Fruit fly (Drosophila melanogaster) S2 (cell line): ENCODE results near the gene Lip2.

Experiments
- CG8478 ChIP-seq: fragments of >200 bp; optimal IDR thresholded peaks from 2 replicates; lab custom pipeline; 2018
- CTCF ChIP-seq, 2 experiments: fragments of >200 bp; optimal IDR thresholded peaks; 2 replicates each; lab custom pipeline; 2018

Lip2 gene

DNA sequence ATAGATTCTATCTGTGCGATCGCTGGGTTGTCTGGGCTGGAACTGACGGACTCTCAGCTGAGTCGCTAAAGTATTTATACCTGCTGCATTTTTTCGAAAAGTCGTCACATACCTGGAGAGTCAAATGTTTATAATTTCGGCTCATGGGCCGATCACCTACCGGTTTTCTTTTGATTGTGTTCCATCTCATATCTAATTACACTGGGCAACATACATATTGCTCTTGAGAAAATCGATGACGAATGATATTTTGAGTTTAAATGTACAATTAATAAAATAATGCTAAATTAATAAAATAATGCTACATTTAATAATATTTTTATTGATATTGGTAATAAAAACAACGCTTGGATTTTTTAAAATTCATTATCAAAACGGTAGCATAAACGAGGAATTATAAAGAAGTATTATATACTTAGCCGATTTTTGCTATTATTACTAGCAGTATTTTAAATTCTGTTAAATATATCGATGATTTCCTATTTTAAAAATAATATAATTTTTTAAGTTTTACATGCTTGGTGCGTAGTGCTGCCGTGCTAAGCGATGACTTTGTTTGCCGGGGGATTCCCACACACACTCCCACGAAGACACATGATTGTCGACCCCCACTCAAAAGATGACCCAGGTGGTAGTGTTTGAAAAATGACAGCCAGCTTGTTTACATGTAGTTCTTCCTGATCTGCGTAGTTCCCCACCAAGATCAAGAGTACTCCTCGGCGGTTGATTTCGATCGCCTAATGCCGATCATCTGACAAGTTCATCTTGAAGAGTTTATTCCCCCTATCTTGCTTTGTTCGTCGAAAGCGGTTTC, 19.8 kb downstream of the Lip2 start, which contains the start of gene CG7294:
TSS of gene CG7294 (minus strand) at position 51 of the 814 bp plus-strand sequence.
- TF ChIP-seq CG8478 (lab: Kevin White, UChicago), result no peak
- no peak for TF ChIP-seq CTCF (optimal IDR thresholded peaks at IDR 0.05; lab: Kevin White, UChicago)

DNA sequence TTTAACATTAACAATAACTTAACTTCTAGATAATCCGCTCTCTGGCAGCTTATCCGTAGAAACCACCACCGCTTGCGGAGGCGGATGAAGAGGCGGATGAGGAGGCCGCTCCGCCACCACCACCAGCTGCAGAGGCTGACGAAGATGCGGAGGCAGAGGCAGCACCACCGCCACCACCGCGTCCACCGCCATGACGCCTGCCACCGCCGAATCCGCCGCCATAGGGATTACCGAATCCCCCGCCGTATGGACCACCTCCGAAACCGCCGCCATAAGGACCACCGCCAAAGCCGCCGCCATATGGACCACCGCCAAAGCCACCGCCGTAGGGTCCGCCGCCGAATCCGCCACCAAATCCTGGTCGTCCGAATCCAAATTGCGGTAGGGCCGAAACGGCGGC, 20.5 kb downstream of the Lip2 start:
- TF ChIP-seq CG8478 (lab: Kevin White, UChicago) (no peak), CTCF (optimal IDR thresholded peaks at IDR 0.05; lab: Kevin White, UChicago) (no peak)

DNA sequence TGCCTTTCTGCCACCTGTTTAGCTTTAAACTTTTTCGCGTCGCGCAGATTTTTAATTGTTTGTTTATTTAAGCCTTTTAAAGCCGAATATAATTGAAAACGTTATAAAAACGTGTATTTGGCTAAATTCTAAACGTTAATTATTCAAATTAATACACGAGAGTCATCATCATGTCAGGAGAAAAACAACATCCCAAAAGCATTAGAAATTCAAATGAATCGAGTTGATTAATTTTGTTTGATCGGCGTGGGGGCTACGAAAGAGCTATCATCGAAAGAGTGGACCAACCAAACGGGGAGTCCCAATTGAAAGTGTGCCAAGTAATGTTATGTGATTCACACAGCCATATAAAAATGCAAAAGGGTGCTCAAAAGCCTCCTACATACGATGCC, 21.5 kb downstream of the Lip2 start:
- no peak for TF ChIP-seq CTCF (optimal IDR thresholded peaks at IDR 0.05; lab: Kevin White, UChicago)
- no peak for TF ChIP-seq CG8478 (lab: Kevin White, UChicago)

DNA sequence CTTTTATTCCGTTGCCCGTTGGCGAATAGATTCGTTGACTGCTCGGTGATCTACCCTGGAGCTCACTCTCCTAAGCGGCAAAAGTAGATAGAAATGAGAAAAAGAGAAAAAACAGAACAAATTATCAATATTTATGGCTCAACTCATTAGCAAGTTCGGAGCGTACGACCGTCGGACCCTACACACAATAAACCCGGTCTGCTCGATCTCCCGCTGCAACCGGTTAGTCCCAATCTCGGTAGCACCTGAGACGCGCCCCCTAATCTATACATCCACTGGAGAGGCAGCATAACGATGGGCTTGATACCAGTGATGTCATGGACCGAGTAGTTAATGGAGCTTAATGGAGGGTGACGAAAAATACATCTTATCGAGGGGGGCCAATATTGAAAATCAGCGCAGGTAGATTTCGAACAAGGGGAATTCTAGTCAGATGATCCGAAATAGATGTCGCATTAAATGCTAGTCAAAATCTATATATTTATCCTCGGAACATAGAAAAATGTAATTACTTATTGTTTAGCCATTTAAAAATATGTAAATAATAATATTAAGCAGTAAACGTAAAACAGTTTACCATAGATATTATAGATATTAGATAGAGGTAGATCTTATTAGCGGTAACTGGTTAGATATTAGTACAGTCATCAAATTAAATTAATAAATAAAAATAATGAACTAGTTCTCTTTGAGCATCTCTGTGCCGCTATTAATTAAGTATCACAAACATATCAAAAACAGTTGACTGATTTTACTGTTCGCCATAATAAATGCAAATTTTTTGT, 22.1 kb downstream of the Lip2 start, which contains the start of gene CG7296:
TSS of gene CG7296 (minus strand) at position 58 of the 785 bp plus-strand sequence.
- TF ChIP-seq CTCF (optimal IDR thresholded peaks at IDR 0.05; lab: Kevin White, UChicago) (no peak), CG8478 (lab: Kevin White, UChicago) (no peak)

DNA sequence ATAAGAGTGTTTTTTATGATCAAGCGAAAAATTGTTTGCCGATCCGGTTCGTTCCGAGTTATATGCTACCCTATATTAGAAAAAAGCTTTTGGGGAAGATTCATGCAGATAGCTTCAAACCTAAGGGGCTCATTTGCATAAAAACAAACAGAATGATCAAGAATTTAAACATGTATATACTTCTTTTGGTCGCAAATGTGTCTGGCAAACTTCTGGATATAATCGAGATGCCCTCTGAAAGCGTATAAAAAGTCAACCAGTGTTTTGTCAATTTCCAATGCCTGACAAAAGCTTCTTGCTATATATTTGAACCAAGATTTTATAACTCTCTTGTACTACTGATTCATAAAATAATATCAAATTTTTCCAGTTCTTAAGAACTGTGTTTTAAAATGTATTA, 23.6 kb downstream of the Lip2 start:
- TF ChIP-seq CG8478 (lab: Kevin White, UChicago) (no peak), CTCF (optimal IDR thresholded peaks at IDR 0.05; lab: Kevin White, UChicago) (no peak)

DNA sequence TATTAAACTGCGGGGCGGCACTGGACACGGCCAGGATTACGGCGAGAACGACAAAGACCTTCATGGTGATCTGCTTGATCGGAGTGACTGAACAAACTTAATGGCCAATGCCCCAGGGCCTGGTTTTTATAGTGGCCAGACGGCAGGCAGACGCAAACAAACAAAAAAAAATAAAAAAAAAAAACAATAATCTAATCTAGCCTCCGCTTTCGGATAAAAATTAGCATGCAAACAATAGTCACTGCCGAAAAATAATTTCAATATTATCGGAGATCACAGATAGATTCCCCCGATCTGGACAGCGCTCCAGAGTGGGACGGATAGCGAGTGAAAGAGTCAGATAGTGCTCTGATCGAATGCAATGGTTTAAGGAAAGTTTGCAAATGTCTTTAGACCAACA, 24.9 kb downstream of the Lip2 start, which contains the start of gene CG7299:
TSS of gene CG7299 (minus strand) at position 101 of the 400 bp plus-strand sequence.
- TF ChIP-seq CTCF (optimal IDR thresholded peaks at IDR 0.05; lab: Kevin White, UChicago) (no peak), CG8478 (lab: Kevin White, UChicago) (no peak)

DNA sequence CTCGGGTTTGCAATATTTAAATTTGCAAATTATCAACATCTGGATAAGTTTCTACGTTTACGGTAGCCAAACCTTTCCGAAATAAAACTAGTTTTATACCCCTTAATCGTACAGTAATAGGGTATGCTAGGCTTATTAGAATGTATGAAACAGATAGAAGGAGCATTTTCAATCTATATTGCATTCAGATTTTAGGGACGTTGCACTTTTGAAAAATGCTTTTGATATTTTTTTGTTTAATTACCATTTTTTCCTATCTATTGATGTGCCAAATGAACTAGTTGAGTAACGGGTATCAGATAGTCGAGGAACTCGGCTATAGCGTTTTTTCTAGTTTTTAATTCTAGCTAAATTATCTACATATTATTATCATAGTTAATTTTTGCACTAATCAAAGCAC, 26.3 kb downstream of the Lip2 start:
- TF ChIP-seq CG8478 (lab: Kevin White, UChicago) (no peak), CTCF (optimal IDR thresholded peaks at IDR 0.05; lab: Kevin White, UChicago) (no peak)

DNA sequence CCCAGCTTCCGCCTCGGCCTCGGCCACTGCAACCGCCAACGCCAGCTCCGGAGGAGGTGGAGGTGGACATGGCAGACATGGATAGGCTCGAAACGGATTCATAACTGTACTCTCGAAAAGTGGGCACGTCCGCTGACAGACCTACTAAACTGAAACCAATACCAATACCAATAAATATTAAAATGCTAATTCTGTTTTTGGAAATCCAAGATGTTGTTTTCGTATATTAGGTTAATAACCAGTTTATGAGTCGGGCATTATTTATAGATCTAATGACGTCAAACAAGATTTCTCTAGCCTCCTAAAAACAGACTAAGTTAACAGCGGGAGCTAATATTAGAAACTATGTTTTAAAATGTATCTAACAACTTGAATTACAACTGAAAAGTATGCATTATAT, 27.1 kb downstream of the Lip2 start:
- TF ChIP-seq CTCF (optimal IDR thresholded peaks at IDR 0.05; lab: Kevin White, UChicago) (no peak), CG8478 (lab: Kevin White, UChicago) (no peak)

DNA sequence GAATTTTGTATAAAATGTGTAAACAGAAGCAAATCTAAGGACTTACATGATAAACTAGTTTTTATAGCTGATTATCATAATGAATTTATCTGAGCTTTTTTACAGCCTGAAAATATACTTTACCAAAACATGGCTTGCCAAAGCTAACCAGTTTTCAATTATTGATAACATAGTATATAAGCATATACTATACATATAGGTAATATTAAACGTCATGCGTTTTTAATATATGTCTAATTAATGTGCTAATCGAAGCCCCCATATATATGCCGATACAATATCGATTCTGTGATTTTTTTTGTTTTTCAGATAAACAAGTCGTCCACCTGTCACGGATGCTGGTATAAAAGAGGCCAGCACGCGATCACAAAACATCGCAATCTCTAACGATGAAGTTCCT, 27.7 kb downstream of the Lip2 start, which contains the start of gene CG17107:
TSS of gene CG17107 (plus strand) at position 301 of the 400 bp plus-strand sequence.
- TF ChIP-seq CG8478 (lab: Kevin White, UChicago) (no peak), CTCF (optimal IDR thresholded peaks at IDR 0.05; lab: Kevin White, UChicago) (no peak)

DNA sequence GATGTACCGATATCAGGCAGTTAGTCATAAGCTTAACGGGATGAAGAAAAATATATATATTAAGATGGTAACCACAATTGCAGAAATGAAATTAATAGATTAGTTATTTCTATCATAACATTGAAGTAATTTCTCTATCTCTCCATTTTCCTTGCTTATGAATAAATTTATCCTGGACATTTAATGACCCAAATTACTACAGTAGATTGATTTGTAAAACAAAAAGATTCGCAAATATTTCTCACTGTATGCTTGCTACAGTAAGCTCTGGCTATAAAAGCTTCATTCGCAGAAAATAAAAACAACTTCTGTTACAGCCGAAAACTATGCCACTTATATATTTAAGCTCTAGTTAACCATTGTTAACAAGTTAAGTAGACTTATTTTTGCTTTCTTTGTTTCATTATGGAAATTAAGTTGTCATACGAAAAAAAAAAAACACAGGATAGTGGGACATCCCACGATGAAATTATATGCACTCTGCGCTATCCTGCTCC, 28.6 kb downstream of the Lip2 start, which contains the start of gene CG17105:
TSS of gene CG17105 (plus strand) at position 447 of the 497 bp plus-strand sequence.
- TF ChIP-seq CG8478 (lab: Kevin White, UChicago), result no peak
- no peak for TF ChIP-seq CTCF (optimal IDR thresholded peaks at IDR 0.05; lab: Kevin White, UChicago)

DNA sequence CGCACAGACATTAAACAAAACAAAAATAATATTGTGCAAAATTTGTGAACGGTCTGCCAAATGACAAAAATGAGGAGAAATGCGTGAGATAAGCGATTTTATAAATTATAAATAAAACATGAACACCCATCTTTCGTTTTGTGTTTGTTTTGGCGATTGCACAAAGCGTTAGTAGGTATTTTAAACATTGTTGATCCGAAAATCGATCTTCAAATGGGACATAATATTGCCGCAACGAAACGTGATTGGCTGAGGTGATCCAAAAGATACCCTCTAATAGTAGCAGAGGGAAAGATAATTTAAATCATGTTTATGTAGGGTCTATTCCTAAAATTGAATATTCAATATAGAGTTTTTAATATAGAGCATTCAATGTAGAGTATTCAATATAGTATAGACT, 29.7 kb downstream of the Lip2 start:
- TF ChIP-seq CG8478 (lab: Kevin White, UChicago) (no peak), CTCF (optimal IDR thresholded peaks at IDR 0.05; lab: Kevin White, UChicago) (no peak)

DNA sequence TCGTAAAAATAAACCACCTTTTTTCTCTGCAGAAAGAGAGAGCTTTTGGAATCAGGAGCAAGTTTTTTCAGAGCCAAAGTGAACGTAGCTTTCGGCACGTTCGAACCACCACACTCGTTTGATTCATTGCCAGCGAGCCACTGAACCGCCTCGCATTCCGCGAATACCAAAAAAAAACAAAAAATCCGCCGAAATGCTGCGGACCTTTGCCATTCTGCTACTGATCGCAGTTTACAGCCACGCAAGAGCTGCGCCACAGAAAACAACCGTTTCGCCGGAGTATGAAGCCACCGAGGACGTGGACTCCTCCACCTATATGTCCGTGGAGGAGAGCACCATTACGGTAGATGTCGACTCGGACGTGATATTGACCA, 31.6 kb downstream of the Lip2 start:
- no peak for TF ChIP-seq CG8478 (lab: Kevin White, UChicago)
- no peak for TF ChIP-seq CTCF (optimal IDR thresholded peaks at IDR 0.05; lab: Kevin White, UChicago)

DNA sequence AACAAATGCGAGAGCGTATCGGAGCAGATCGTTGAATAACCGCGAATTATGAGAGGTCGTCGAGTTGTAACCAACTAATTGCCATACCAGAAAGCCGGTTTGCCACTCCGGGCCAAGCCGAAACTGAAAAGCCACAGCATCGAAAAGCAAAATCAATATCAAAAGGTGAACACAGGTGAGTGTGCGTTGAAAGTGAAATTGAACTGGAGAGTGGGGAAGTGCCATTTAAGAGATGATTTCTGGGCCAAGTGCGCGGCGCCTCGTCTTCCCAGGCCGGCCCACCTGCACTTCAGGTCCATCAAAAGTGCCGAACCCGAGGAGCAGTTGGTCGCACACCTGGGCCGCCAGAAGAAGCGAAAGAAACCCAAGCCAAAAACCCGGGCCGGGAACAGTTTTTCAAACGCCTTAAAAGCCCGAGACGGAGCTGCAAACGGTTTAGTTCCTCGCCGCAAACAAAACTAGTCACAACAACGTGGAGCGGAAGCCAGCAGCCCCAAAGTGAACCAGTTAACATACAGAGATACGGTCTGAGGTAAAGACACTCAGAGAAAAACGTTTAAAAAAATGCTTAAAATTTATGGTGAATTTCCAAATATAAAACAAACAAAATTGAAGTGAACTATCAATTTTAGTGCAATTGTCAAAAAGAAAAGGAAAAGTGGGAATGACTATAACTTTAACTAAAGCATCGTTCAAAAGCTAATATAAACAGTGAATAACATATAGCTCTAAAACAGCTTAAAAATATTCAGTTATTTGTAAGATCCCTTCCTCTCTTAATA, 32.1 kb downstream of the Lip2 start, which contains the start of gene CG17104:
TSS of gene CG17104 (plus strand) at position 266 of the 782 bp plus-strand sequence.
- no peak for TF ChIP-seq CTCF (optimal IDR thresholded peaks at IDR 0.05; lab: Kevin White, UChicago)
- TF ChIP-seq CG8478 (lab: Kevin White, UChicago), result no peak

DNA sequence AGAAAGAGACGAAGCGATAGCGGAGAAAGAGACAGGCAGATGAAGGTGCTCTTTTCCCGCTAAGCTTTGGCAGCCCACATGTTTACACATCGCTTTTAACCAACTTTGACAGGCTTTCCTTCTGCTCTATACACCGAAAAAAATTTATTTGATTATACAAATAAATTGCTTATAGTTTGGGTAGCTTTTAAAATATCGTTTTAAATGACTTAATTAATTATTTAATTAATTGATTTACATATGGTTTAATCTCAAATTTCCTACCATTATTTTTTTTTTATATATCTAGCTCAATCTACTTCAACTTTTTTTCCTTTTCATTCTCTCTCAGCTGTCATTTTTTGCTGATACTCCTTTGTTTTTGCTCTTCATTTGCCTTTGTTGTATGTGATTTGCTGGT, 36.3 kb downstream of the Lip2 start:
- no peak for TF ChIP-seq CTCF (optimal IDR thresholded peaks at IDR 0.05; lab: Kevin White, UChicago)
- no peak for TF ChIP-seq CG8478 (lab: Kevin White, UChicago)
